Worm (Caenorhabditis elegans) whole organism, L3 larva: ENCODE measurements around the gene H35B03.2.

Experiments
- aly-2 ChIP-seq: fragments of 150-350 bp; optimal IDR thresholded peaks from 2 replicates; lab custom pipeline; 2014; ENCODE audit warnings: missing biosample characterization, missing genetic modification characterization
- ama-1 ChIP-seq: fragments of 150-350 bp; optimal IDR thresholded peaks from 2 replicates; lab custom pipeline; 2018
- ceh-82 ChIP-seq: fragments of 150-350 bp; optimal IDR thresholded peaks from 2 replicates; lab custom pipeline; 2014; ENCODE audit warnings: missing biosample characterization, missing genetic modification characterization
- lin-39 ChIP-seq: fragments of 150-350 bp; optimal IDR thresholded peaks from 2 replicates; lab custom pipeline; 2018; ENCODE audit warnings: missing biosample characterization, missing genetic modification reagents, missing genetic modification characterization
- nfya-1 ChIP-seq: sonication (generic microtip); optimal IDR thresholded peaks from 2 replicates; lab custom pipeline; 2017; ENCODE audit warnings: missing genetic modification characterization, mild to moderate bottlenecking, missing compliant biosample characterization, antibody characterized with exemption, moderate library complexity; ENCODE audit not compliant: insufficient read depth

- no peak for TF ChIP-seq lin-39 (tag; lab: Kevin White, UChicago)
- no peak for TF ChIP-seq ceh-82 (tag; lab: Kevin White, UChicago)
- TF ChIP-seq ama-1 = no peak
- TF ChIP-seq aly-2 (tag; lab: Kevin White, UChicago) = no peak
- no peak for TF ChIP-seq nfya-1
Observed at ce11 chrIV:5682547-5683234, 48.8 kb downstream of the H35B03.2 start, which contains the start of the genes C55C3.7 and C55C3.6.
